Fruit fly (Drosophila melanogaster) whole organism, embryonic: ENCODE results near the gene mAChR-B.

ENCODE experiments used
- Asciz ChIP-seq: fragments of 200-800 bp; sonication (Bioruptor generic); optimal IDR thresholded peaks from 2 replicates; lab custom pipeline; 2017; ENCODE audit warnings: missing biosample characterization, mild to moderate bottlenecking, missing genetic modification characterization, missing genetic modification reagents
- CG10565 ChIP-seq: fragments of 200-800 bp; sonication (Bioruptor generic); optimal IDR thresholded peaks from 3 replicates; lab custom pipeline; 2016; ENCODE audit warnings: missing biosample characterization, mild to moderate bottlenecking, missing genetic modification characterization
- CG12071 ChIP-seq: fragments of 200-800 bp; sonication (Bioruptor generic); optimal IDR thresholded peaks from 3 replicates; lab custom pipeline; 2018; ENCODE audit warnings: missing biosample characterization, mild to moderate bottlenecking, missing genetic modification characterization
- CG13424 ChIP-seq: fragments of 200-800 bp; sonication (Bioruptor generic); optimal IDR thresholded peaks from 2 replicates; lab custom pipeline; 2019; ENCODE audit warnings: missing biosample characterization, mild to moderate bottlenecking, missing genetic modification characterization, moderate library complexity
- CG1647 ChIP-seq: fragments of 200-800 bp; sonication (Bioruptor generic); optimal IDR thresholded peaks from 3 replicates; lab custom pipeline; 2016; ENCODE audit warnings: missing biosample characterization, missing genetic modification characterization
- CG17361 ChIP-seq: fragments of 200-800 bp; sonication (Bioruptor generic); IDR thresholded peaks from 3 replicates; pipeline ENCODE4 v1.3.6; 2022; ENCODE audit warnings: missing biosample characterization, missing genetic modification characterization
- CG2116 ChIP-seq: fragments of 200-800 bp; sonication (Bioruptor generic); optimal IDR thresholded peaks from 3 replicates; lab custom pipeline; 2018; ENCODE audit warnings: missing biosample characterization, mild to moderate bottlenecking, missing genetic modification characterization
- CG2120 ChIP-seq: fragments of 200-800 bp; sonication (Bioruptor generic); optimal IDR thresholded peaks from 3 replicates; lab custom pipeline; 2016; ENCODE audit warnings: missing biosample characterization, missing genetic modification characterization
- CG2129 ChIP-seq: fragments of 200-800 bp; sonication (Bioruptor generic); IDR thresholded peaks from 2 replicates; pipeline ENCODE4 v1.3.6; 2022; ENCODE audit warnings: missing biosample characterization, missing genetic modification characterization; ENCODE audit not compliant: partially characterized antibody
- CG2889 ChIP-seq: fragments of 200-800 bp; sonication (Bioruptor generic); IDR thresholded peaks from 3 replicates; pipeline ENCODE4 v1.3.6; 2022; ENCODE audit warnings: missing biosample characterization, missing genetic modification characterization
- CG31388 ChIP-seq: fragments of 200-800 bp; sonication (Bioruptor generic); optimal IDR thresholded peaks from 2 replicates; lab custom pipeline; 2016; ENCODE audit warnings: missing biosample characterization, missing genetic modification characterization
- CG3281 ChIP-seq: fragments of 200-800 bp; sonication (Bioruptor generic); optimal IDR thresholded peaks from 3 replicates; lab custom pipeline; 2017; ENCODE audit warnings: missing biosample characterization, mild to moderate bottlenecking, missing genetic modification characterization
- CG4424 ChIP-seq: fragments of 200-800 bp; sonication (Bioruptor generic); optimal IDR thresholded peaks from 3 replicates; lab custom pipeline; 2016; ENCODE audit warnings: missing biosample characterization, missing genetic modification characterization
- CG4854 ChIP-seq: fragments of 200-800 bp; sonication (Bioruptor generic); optimal IDR thresholded peaks from 2 replicates; lab custom pipeline; 2016; ENCODE audit warnings: missing biosample characterization, missing genetic modification characterization, inconsistent platforms
- CG7271 ChIP-seq: fragments of 200-800 bp; sonication (Bioruptor generic); optimal IDR thresholded peaks from 2 replicates; lab custom pipeline; 2018; ENCODE audit warnings: missing biosample characterization, mild to moderate bottlenecking, missing genetic modification characterization, moderate library complexity
- CG8359 ChIP-seq: fragments of 200-800 bp; sonication (Bioruptor generic); optimal IDR thresholded peaks from 2 replicates; lab custom pipeline; 2017; ENCODE audit warnings: missing biosample characterization, mild to moderate bottlenecking, missing genetic modification characterization, borderline replicate concordance
- CG9817 ChIP-seq: fragments of 200-800 bp; sonication (Bioruptor generic); optimal IDR thresholded peaks from 2 replicates; lab custom pipeline; 2018; ENCODE audit warnings: missing biosample characterization, mild to moderate bottlenecking, missing genetic modification characterization, moderate library complexity
- CrebB ChIP-seq: fragments of 200-800 bp; sonication (Bioruptor generic); optimal IDR thresholded peaks from 3 replicates; lab custom pipeline; 2018; ENCODE audit warnings: missing biosample characterization, mild to moderate bottlenecking, missing genetic modification characterization
- Lpt ChIP-seq: fragments of >200 bp; optimal IDR thresholded peaks from 2 replicates; lab custom pipeline; 2018; ENCODE audit warnings: missing biosample characterization, missing genetic modification characterization
- Neu2 ChIP-seq: fragments of 200-800 bp; sonication (Bioruptor generic); optimal IDR thresholded peaks from 3 replicates; lab custom pipeline; 2016; ENCODE audit warnings: missing biosample characterization, missing genetic modification characterization, borderline replicate concordance
- Oli ChIP-seq: fragments of 200-800 bp; sonication (Bioruptor generic); optimal IDR thresholded peaks from 2 replicates; lab custom pipeline; 2018; ENCODE audit warnings: missing biosample characterization, mild to moderate bottlenecking, missing genetic modification characterization, moderate library complexity
- Opbp ChIP-seq: fragments of 200-800 bp; sonication (Bioruptor generic); IDR thresholded peaks from 3 replicates; pipeline ENCODE4 v1.3.6; 2022; ENCODE audit warnings: missing biosample characterization, missing genetic modification characterization; ENCODE audit not compliant: partially characterized antibody
- Optix ChIP-seq: fragments of 200-800 bp; sonication (Bioruptor generic); IDR thresholded peaks from 3 replicates; pipeline ENCODE4 v1.3.6; 2022; ENCODE audit warnings: missing biosample characterization, missing genetic modification characterization
- Rfx ChIP-seq: fragments of 200-800 bp; sonication (Bioruptor generic); IDR thresholded peaks from 2 replicates; pipeline ENCODE4 v1.3.6; 2022; ENCODE audit warnings: missing biosample characterization, missing genetic modification characterization
- Usf ChIP-seq: fragments of 200-800 bp; sonication (Bioruptor generic); optimal IDR thresholded peaks from 2 replicates; lab custom pipeline; 2017; ENCODE audit warnings: missing genotype, missing biosample characterization, missing genetic modification characterization
- Xbp1 ChIP-seq: fragments of 200-800 bp; sonication (Bioruptor generic); optimal IDR thresholded peaks from 3 replicates; lab custom pipeline; 2016; ENCODE audit warnings: missing biosample characterization, mild to moderate bottlenecking, missing genetic modification characterization
- ap ChIP-seq: fragments of 200-800 bp; sonication (Bioruptor generic); IDR thresholded peaks from 2 replicates; pipeline ENCODE4 v1.3.6; 2022; ENCODE audit warnings: missing biosample characterization, missing genetic modification characterization
- cg ChIP-seq: fragments of 200-800 bp; sonication (Bioruptor generic); optimal IDR thresholded peaks from 3 replicates; lab custom pipeline; 2019; ENCODE audit warnings: missing biosample characterization, mild to moderate bottlenecking, missing genetic modification characterization, moderate library complexity
- dati ChIP-seq: fragments of 200-800 bp; sonication (Bioruptor generic); IDR thresholded peaks from 2 replicates; pipeline ENCODE4 v1.3.6; 2022; ENCODE audit warnings: missing biosample characterization, missing genetic modification characterization
- ewg ChIP-seq: fragments of 200-800 bp; sonication (Bioruptor generic); optimal IDR thresholded peaks from 3 replicates; lab custom pipeline; 2017; ENCODE audit warnings: mild to moderate bottlenecking, missing biosample characterization, missing genetic modification reagents, missing genetic modification characterization
- gcm ChIP-seq: fragments of 200-800 bp; sonication (Bioruptor generic); optimal IDR thresholded peaks from 2 replicates; lab custom pipeline; 2019; ENCODE audit warnings: missing biosample characterization, mild to moderate bottlenecking, missing genetic modification characterization, moderate library complexity
- hbn ChIP-seq: fragments of 200-800 bp; sonication (Bioruptor generic); IDR thresholded peaks from 2 replicates; pipeline ENCODE4 v1.3.6; 2022; ENCODE audit warnings: missing biosample characterization, missing genetic modification characterization; ENCODE audit not compliant: partially characterized antibody
- kni ChIP-seq: fragments of 200-800 bp; sonication (Bioruptor generic); optimal IDR thresholded peaks from 3 replicates; lab custom pipeline; 2017; ENCODE audit warnings: mild to moderate bottlenecking, missing biosample characterization, missing genetic modification reagents, missing genetic modification characterization
- lola ChIP-seq, 3 experiments: fragments of >200 bp in 2 of 3; fragments of 200-800 bp in 1 of 3; sonication (Bioruptor generic) in 1 of 3; optimal IDR thresholded peaks; 2 replicates each; lab custom pipeline; 2017 to 2019; ENCODE audit warnings: missing biosample characterization in 3 of 3, missing genetic modification characterization in 3 of 3, mild to moderate bottlenecking in 1 of 3, moderate library complexity in 1 of 3
- lov ChIP-seq, 2 experiments: fragments of 200-800 bp in 1 of 2; fragments of >200 bp in 1 of 2; sonication (Bioruptor generic) in 1 of 2; IDR thresholded peaks in 1 of 2; optimal IDR thresholded peaks in 1 of 2; 2 replicates in 1 of 2; 3 replicates in 1 of 2; pipeline versions ENCODE4 v1.3.6 to Lab custom; 2017 to 2022; ENCODE audit warnings: missing biosample characterization in 1 of 2, missing genetic modification characterization in 1 of 2
- nmo ChIP-seq: fragments of 200-800 bp; sonication (Bioruptor generic); optimal IDR thresholded peaks from 2 replicates; lab custom pipeline; 2018; ENCODE audit warnings: missing biosample characterization, mild to moderate bottlenecking, missing genetic modification characterization, moderate library complexity
- onecut ChIP-seq: fragments of 200-800 bp; sonication (Bioruptor generic); IDR thresholded peaks from 2 replicates; pipeline ENCODE4 v1.3.6; 2022; ENCODE audit warnings: missing biosample characterization, missing genetic modification characterization
- peb ChIP-seq: fragments of 200-800 bp; sonication (Bioruptor generic); IDR thresholded peaks from 2 replicates; pipeline ENCODE4 v1.3.6; 2022; ENCODE audit warnings: missing biosample characterization, missing genetic modification characterization
- ro ChIP-seq: fragments of 200-800 bp; sonication (Bioruptor generic); IDR thresholded peaks from 2 replicates; pipeline ENCODE4 v1.3.6; 2022; ENCODE audit warnings: missing biosample characterization, missing genetic modification characterization
- sim ChIP-seq: fragments of 200-800 bp; sonication (Bioruptor generic); IDR thresholded peaks from 2 replicates; pipeline ENCODE4 v1.3.6; 2022; ENCODE audit warnings: missing biosample characterization, missing genetic modification characterization
- sisA ChIP-seq: fragments of 200-800 bp; sonication (Bioruptor generic); IDR thresholded peaks from 2 replicates; pipeline ENCODE4 v1.3.6; 2022; ENCODE audit warnings: missing biosample characterization, missing genetic modification characterization
- slbo ChIP-seq: fragments of 200-800 bp; sonication (Bioruptor generic); IDR thresholded peaks from 2 replicates; pipeline ENCODE4 v1.3.6; 2022; ENCODE audit warnings: missing biosample characterization, missing genetic modification characterization
- slou ChIP-seq: fragments of 200-800 bp; sonication (Bioruptor generic); optimal IDR thresholded peaks from 3 replicates; lab custom pipeline; 2016; ENCODE audit warnings: missing biosample characterization, missing genetic modification characterization
- sr ChIP-seq: fragments of 200-800 bp; sonication (Bioruptor generic); IDR thresholded peaks from 3 replicates; pipeline ENCODE4 v1.3.6; 2022; ENCODE audit warnings: missing biosample characterization, missing genetic modification characterization
- tap ChIP-seq: fragments of 200-800 bp; optimal IDR thresholded peaks from 3 replicates; lab custom pipeline; 2019; ENCODE audit warnings: missing biosample characterization, mild to moderate bottlenecking, missing genetic modification characterization, moderate library complexity
- tio ChIP-seq: fragments of 200-800 bp; sonication (Bioruptor generic); optimal IDR thresholded peaks from 2 replicates; lab custom pipeline; 2017; ENCODE audit warnings: missing biosample characterization, missing genetic modification characterization, inconsistent platforms
- ttk ChIP-seq: fragments of 200-800 bp; sonication (Bioruptor generic); IDR thresholded peaks from 2 replicates; pipeline ENCODE4 v2.1.2; 2022; ENCODE audit warnings: missing biosample characterization, missing genetic modification characterization
- zf30C ChIP-seq: fragments of 200-800 bp; sonication (Bioruptor generic); optimal IDR thresholded peaks from 3 replicates; lab custom pipeline; 2018; ENCODE audit warnings: missing biosample characterization, mild to moderate bottlenecking, missing genetic modification characterization

mAChR-B gene

dm6 chr3R:8122198-8122970 lies 63.3 kb downstream of the mAChR-B start, which contains the start of gene CG7878 (continued):
- TF ChIP-seq CG31388 (GFP tag; lab: Kevin White, UChicago) (no peak), Optix (GFP tag; lab: Robert Waterston, UW) (no peak), CG13424 (tag; lab: Kevin White, UChicago) (peak; percentile 35), gcm (GFP tag; lab: Kevin White, UChicago) (peak; percentile 29), sisA (GFP tag; lab: Robert Waterston, UW) (peak; percentile 56), tap (tag; lab: Kevin White, UChicago) (no peak), Neu2 (GFP tag; lab: Kevin White, UChicago) (no peak), ro (GFP tag; lab: Robert Waterston, UW) (no peak), CG17361 (GFP tag; lab: Robert Waterston, UW) (peak; percentile 69; the same call in 2 of the 3 replicates), CG3281 (GFP tag; lab: Kevin White, UChicago) (peak; percentile 77), ttk (GFP tag; lab: Robert Waterston, UW) (no peak), sim (no peak), CG7271 (tag; lab: Kevin White, UChicago) (no peak), Asciz (GFP tag; lab: Kevin White, UChicago) (peak; percentile 4), slou (GFP tag; lab: Kevin White, UChicago) (peak; percentile 52), zf30C (GFP tag; lab: Kevin White, UChicago) (peak; percentile 10), sr (no peak), ewg (GFP tag; lab: Kevin White, UChicago) (peak; percentile 8), ap (GFP tag; lab: Robert Waterston, UW) (no peak), CrebB (tag; lab: Kevin White, UChicago) (no peak), tio (GFP tag; lab: Kevin White, UChicago) (peak; percentile 20), nmo (peak; percentile 66), CG2889 (no peak), Xbp1 (GFP tag; lab: Kevin White, UChicago) (peak; percentile 62), slbo (peak; percentile 78), CG12071 (GFP tag; lab: Kevin White, UChicago) (no peak), Opbp (GFP tag; lab: Robert Waterston, UW) (peak; percentile 46; the same call in 2 of the 3 replicates), CG4854 (GFP tag; lab: Kevin White, UChicago) (no peak), Oli (tag; lab: Kevin White, UChicago) (no peak), CG2120 (GFP tag; lab: Kevin White, UChicago) (peak; percentile 84), cg (GFP tag; lab: Kevin White, UChicago) (peak; percentile 41), CG8359 (peak; percentile 10), lov (optimal IDR thresholded peaks at IDR 0.05; lab: Kevin White, UChicago) (no peak), lov (GFP tag; IDR thresholded peaks at IDR 0.05; lab: Robert Waterston, UW) (no peak), onecut (peak; percentile 38), CG2116 (peak; percentile 96), CG2129 (GFP tag; lab: Robert Waterston, UW) (no peak), CG10565 (no peak), hbn (GFP tag; lab: Robert Waterston, UW) (peak; percentile 56), CG4424 (GFP tag; lab: Kevin White, UChicago) (peak; percentile 60), Rfx (peak; percentile 81), kni (GFP tag; lab: Kevin White, UChicago) (peak; percentile 40), peb (GFP tag; lab: Robert Waterston, UW) (no peak), CG1647 (GFP tag; lab: Kevin White, UChicago) (no peak), dati (GFP tag; lab: Robert Waterston, UW) (no peak), CG9817 (tag; lab: Kevin White, UChicago) (peak; percentile 62), Lpt (GFP tag; lab: Kevin White, UChicago) (no peak), lola (GFP tag; optimal IDR thresholded peaks at IDR 0.05; lab: Kevin White, UChicago) (peak in 1 of 3 experiments; percentile 21), Usf (GFP tag; lab: Kevin White, UChicago) (peak; percentile 14)
